Worm (Caenorhabditis elegans): ENCODE results near the gene F56D5.3.

DNA sequence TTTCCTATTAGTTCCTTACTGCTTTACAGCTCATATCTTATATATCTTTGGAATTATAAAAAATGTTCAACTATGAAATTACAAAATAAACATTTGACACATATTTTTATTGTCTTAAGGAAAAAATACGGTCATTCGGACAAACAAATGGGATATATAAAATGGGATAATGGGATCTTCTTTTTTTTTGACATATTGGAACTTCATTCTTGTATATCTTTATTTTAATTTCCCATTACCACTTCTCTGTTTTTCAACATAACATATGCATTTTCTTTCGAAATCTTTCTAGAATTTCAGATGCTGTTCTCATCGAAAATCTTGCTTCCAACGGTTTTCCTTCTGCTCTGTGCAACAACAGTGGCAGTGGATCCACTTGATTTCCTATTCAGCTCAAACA, 12.6 kb upstream of the F56D5.3 start, which contains the start of gene C10C5.7:
- TF ChIP-seq ama-1 (optimal IDR thresholded peaks at IDR 0.05) (no peak), aly-2 (tag; optimal IDR thresholded peaks at IDR 0.05) (no peak), nhr-25 (tag; optimal IDR thresholded peaks at IDR 0.05) (no peak), R02D3.7 (tag; optimal IDR thresholded peaks at IDR 0.05) (no peak), fos-1 (tag; optimal IDR thresholded peaks at IDR 0.05) (no peak), zag-1 (tag; optimal IDR thresholded peaks at IDR 0.05) (no peak), nhr-237 (tag; optimal IDR thresholded peaks at IDR 0.05) (no peak), lin-11 (tag; optimal IDR thresholded peaks at IDR 0.05) (no peak), alr-1 (tag; optimal IDR thresholded peaks at IDR 0.05) (no peak), elt-1 (tag; optimal IDR thresholded peaks at IDR 0.05) (no peak), sma-3 (GFP tag; optimal IDR thresholded peaks at IDR 0.05) (no peak), crh-2 (tag; optimal IDR thresholded peaks at IDR 0.05) (no peak), elt-3 (tag; optimal IDR thresholded peaks at IDR 0.05) (no peak)
